Fruit fly (Drosophila melanogaster) whole organism, embryonic: ENCODE data around the gene CG14135.
A peak's percentile ranks its signal among the peaks of the same experiment; 100 is the strongest.

Experiments used
- Antp ChIP-seq: fragments of 200-800 bp; sonication (Bioruptor generic); optimal IDR thresholded peaks from 3 replicates; lab custom pipeline; 2016; ENCODE audit warnings: missing biosample characterization, missing genetic modification characterization
- Bgb ChIP-seq: fragments of 200-800 bp; sonication (Bioruptor generic); IDR thresholded peaks from 2 replicates; pipeline ENCODE4 v1.3.6; 2022; ENCODE audit warnings: missing biosample characterization, missing genetic modification characterization; ENCODE audit not compliant: partially characterized antibody
- C15 ChIP-seq: fragments of 200-800 bp; sonication (Bioruptor generic); IDR thresholded peaks from 3 replicates; pipeline ENCODE4 v1.3.6; 2022; ENCODE audit warnings: missing biosample characterization, missing genetic modification characterization
- CG10543 ChIP-seq: fragments of 200-800 bp; sonication (Bioruptor generic); optimal IDR thresholded peaks from 3 replicates; lab custom pipeline; 2017; ENCODE audit warnings: missing biosample characterization, mild to moderate bottlenecking, missing genetic modification characterization, moderate library complexity
- CG12219 ChIP-seq: fragments of 200-800 bp; sonication (Bioruptor generic); optimal IDR thresholded peaks from 3 replicates; lab custom pipeline; 2018; ENCODE audit warnings: missing biosample characterization, mild to moderate bottlenecking, missing genetic modification characterization
- CG12659 ChIP-seq: fragments of 200-800 bp; sonication (Bioruptor generic); optimal IDR thresholded peaks from 3 replicates; lab custom pipeline; 2017; ENCODE audit warnings: mild to moderate bottlenecking, missing biosample characterization, missing genetic modification reagents, missing genetic modification characterization
- CG14860 ChIP-seq: fragments of 200-800 bp; sonication (Bioruptor generic); IDR thresholded peaks from 3 replicates; pipeline ENCODE4 v1.3.6; 2022; ENCODE audit warnings: missing biosample characterization, missing genetic modification characterization; ENCODE audit not compliant: partially characterized antibody
- CG17612 ChIP-seq: fragments of 200-800 bp; sonication (Bioruptor generic); IDR thresholded peaks from 2 replicates; pipeline ENCODE4 v1.3.6; 2022; ENCODE audit warnings: missing biosample characterization, missing genetic modification characterization
- CG32767 ChIP-seq: fragments of 200-800 bp; sonication (Bioruptor generic); IDR thresholded peaks from 2 replicates; pipeline ENCODE4 v1.3.6; 2022; ENCODE audit warnings: missing biosample characterization, missing genetic modification characterization
- CG6813 ChIP-seq: fragments of 200-800 bp; sonication (Bioruptor generic); optimal IDR thresholded peaks from 2 replicates; lab custom pipeline; 2017; ENCODE audit warnings: missing biosample characterization, missing genetic modification characterization, mild to moderate bottlenecking, moderate library complexity, missing genetic modification reagents
- CG7372 ChIP-seq: fragments of 200-800 bp; sonication (Bioruptor generic); IDR thresholded peaks from 2 replicates; pipeline ENCODE4 v1.3.6; 2022; ENCODE audit warnings: missing biosample characterization, missing genetic modification characterization
- CG7839 ChIP-seq: fragments of 200-800 bp; sonication (Bioruptor generic); optimal IDR thresholded peaks from 3 replicates; lab custom pipeline; 2018; ENCODE audit warnings: missing biosample characterization, mild to moderate bottlenecking, missing genetic modification characterization, moderate library complexity
- CG7928 ChIP-seq: fragments of 200-800 bp; sonication (Bioruptor generic); optimal IDR thresholded peaks from 2 replicates; lab custom pipeline; 2017; ENCODE audit warnings: missing biosample characterization, mild to moderate bottlenecking, missing genetic modification characterization
- CG7963 ChIP-seq: fragments of 200-800 bp; sonication (Bioruptor generic); IDR thresholded peaks from 3 replicates; pipeline ENCODE4 v1.3.6; 2022; ENCODE audit warnings: missing biosample characterization, missing genetic modification characterization; ENCODE audit not compliant: partially characterized antibody
- CG7987 ChIP-seq: fragments of 200-800 bp; sonication (Bioruptor generic); optimal IDR thresholded peaks from 2 replicates; lab custom pipeline; 2018; ENCODE audit warnings: missing biosample characterization, mild to moderate bottlenecking, missing genetic modification characterization, moderate library complexity
- CHES-1-like ChIP-seq: fragments of 200-800 bp; sonication (Bioruptor generic); optimal IDR thresholded peaks from 2 replicates; lab custom pipeline; 2016; ENCODE audit warnings: missing biosample characterization, missing genetic modification characterization
- Chrac-16 ChIP-seq: fragments of 200-800 bp; sonication (Bioruptor generic); optimal IDR thresholded peaks from 3 replicates; lab custom pipeline; 2016; ENCODE audit warnings: missing biosample characterization, missing genetic modification characterization
- CoRest ChIP-seq: fragments of 200-800 bp; sonication (Bioruptor generic); optimal IDR thresholded peaks from 3 replicates; lab custom pipeline; 2018; ENCODE audit warnings: missing biosample characterization, mild to moderate bottlenecking, missing genetic modification characterization, moderate library complexity
- D19A ChIP-seq: fragments of 200-800 bp; optimal IDR thresholded peaks from 3 replicates; lab custom pipeline; 2019; ENCODE audit warnings: missing biosample characterization, mild to moderate bottlenecking, missing genetic modification characterization, moderate library complexity
- Deaf1 ChIP-seq: fragments of 200-800 bp; optimal IDR thresholded peaks from 3 replicates; lab custom pipeline; 2019; ENCODE audit warnings: missing biosample characterization, mild to moderate bottlenecking, missing genetic modification characterization, moderate library complexity
- Dfd ChIP-seq, 2 experiments: fragments of >200 bp; optimal IDR thresholded peaks; 2 replicates each; lab custom pipeline; 2017; ENCODE audit warnings: missing biosample characterization in 2 of 2, missing genetic modification characterization in 2 of 2
- Dp ChIP-seq: fragments of 200-800 bp; sonication (Bioruptor generic); optimal IDR thresholded peaks from 2 replicates; lab custom pipeline; 2018; ENCODE audit warnings: missing biosample characterization, mild to moderate bottlenecking, missing genetic modification characterization, moderate library complexity
- Ets65A ChIP-seq: fragments of 200-800 bp; sonication (Bioruptor generic); peaks from one replicate; lab custom pipeline; 2016; ENCODE audit warnings: missing biosample characterization, missing genetic modification characterization
- H15 ChIP-seq: fragments of 200-800 bp; sonication (Bioruptor generic); IDR thresholded peaks from 3 replicates; pipeline ENCODE4 v1.3.6; 2022; ENCODE audit warnings: missing biosample characterization, missing genetic modification characterization
- HLH4C ChIP-seq: fragments of 200-800 bp; sonication (Bioruptor generic); IDR thresholded peaks from 3 replicates; pipeline ENCODE4 v1.3.6; 2022; ENCODE audit warnings: missing biosample characterization, missing genetic modification characterization; ENCODE audit not compliant: partially characterized antibody
- Hand ChIP-seq: fragments of 200-800 bp; sonication (Bioruptor generic); optimal IDR thresholded peaks from 2 replicates; lab custom pipeline; 2017; ENCODE audit warnings: mild to moderate bottlenecking, missing biosample characterization, missing genetic modification reagents, missing genetic modification characterization
- Hey ChIP-seq: fragments of 200-800 bp; sonication (Bioruptor generic); optimal IDR thresholded peaks from 3 replicates; lab custom pipeline; 2018; ENCODE audit warnings: missing biosample characterization, mild to moderate bottlenecking, missing genetic modification characterization
- HmgZ ChIP-seq: fragments of 200-800 bp; sonication (Bioruptor generic); optimal IDR thresholded peaks from 2 replicates; lab custom pipeline; 2018; ENCODE audit warnings: missing biosample characterization, mild to moderate bottlenecking, missing genetic modification characterization
- Hmr ChIP-seq: fragments of 200-800 bp; sonication (Bioruptor generic); optimal IDR thresholded peaks from 3 replicates; lab custom pipeline; 2017; ENCODE audit warnings: mild to moderate bottlenecking, missing biosample characterization, missing genetic modification reagents, missing genetic modification characterization
- NfI ChIP-seq: fragments of 200-800 bp; sonication (Bioruptor generic); optimal IDR thresholded peaks from 3 replicates; lab custom pipeline; 2018; ENCODE audit warnings: missing biosample characterization, mild to moderate bottlenecking, missing genetic modification characterization, moderate library complexity
- Opbp ChIP-seq: fragments of 200-800 bp; sonication (Bioruptor generic); IDR thresholded peaks from 3 replicates; pipeline ENCODE4 v1.3.6; 2022; ENCODE audit warnings: missing biosample characterization, missing genetic modification characterization; ENCODE audit not compliant: partially characterized antibody
- Pdp1 ChIP-seq, 2 experiments: fragments of 200-800 bp; sonication (Bioruptor generic); optimal IDR thresholded peaks; 3 replicates each; lab custom pipeline; 2016; ENCODE audit warnings: missing biosample characterization in 2 of 2, missing genetic modification characterization in 2 of 2, mild to moderate bottlenecking in 1 of 2, moderate library complexity in 1 of 2
- Scr ChIP-seq: fragments of 200-800 bp; sonication (Bioruptor generic); IDR thresholded peaks from 2 replicates; pipeline ENCODE4 v1.3.6; 2022; ENCODE audit warnings: missing biosample characterization, missing genetic modification characterization; ENCODE audit not compliant: partially characterized antibody
- Taf1 ChIP-seq: fragments of 200-800 bp; sonication (Bioruptor generic); IDR thresholded peaks from 2 replicates; pipeline ENCODE4 v1.3.6; 2022; ENCODE audit warnings: missing biosample characterization, missing genetic modification characterization
- al ChIP-seq: fragments of 200-800 bp; sonication (Bioruptor generic); IDR thresholded peaks from 2 replicates; pipeline ENCODE4 v1.3.6; 2022; ENCODE audit warnings: missing biosample characterization, missing genetic modification characterization
- bab2 ChIP-seq: fragments of 200-800 bp; sonication (Bioruptor generic); optimal IDR thresholded peaks from 2 replicates; lab custom pipeline; 2016; ENCODE audit warnings: missing biosample characterization, missing genetic modification characterization
- dimm ChIP-seq: fragments of 200-800 bp; sonication (Bioruptor generic); IDR thresholded peaks from 2 replicates; pipeline ENCODE4 v1.3.6; 2022; ENCODE audit warnings: missing biosample characterization, missing genetic modification characterization
- ems ChIP-seq: fragments of 200-800 bp; sonication (Bioruptor generic); optimal IDR thresholded peaks from 3 replicates; lab custom pipeline; 2016; ENCODE audit warnings: missing biosample characterization, missing genetic modification characterization
- fd102C ChIP-seq: fragments of 200-800 bp; sonication (Bioruptor generic); optimal IDR thresholded peaks from 2 replicates; lab custom pipeline; 2018; ENCODE audit warnings: missing biosample characterization, mild to moderate bottlenecking, missing genetic modification characterization, moderate library complexity
- grau ChIP-seq: fragments of 200-800 bp; optimal IDR thresholded peaks from 3 replicates; lab custom pipeline; 2019; ENCODE audit warnings: missing biosample characterization, mild to moderate bottlenecking, missing genetic modification characterization, moderate library complexity
- gsb ChIP-seq: fragments of 200-800 bp; sonication (Bioruptor generic); IDR thresholded peaks from 2 replicates; pipeline ENCODE4 v1.3.6; 2022; ENCODE audit warnings: missing biosample characterization, missing genetic modification characterization
- kni ChIP-seq: fragments of 200-800 bp; sonication (Bioruptor generic); optimal IDR thresholded peaks from 3 replicates; lab custom pipeline; 2017; ENCODE audit warnings: mild to moderate bottlenecking, missing biosample characterization, missing genetic modification reagents, missing genetic modification characterization
- lab ChIP-seq: fragments of 200-800 bp; sonication (Bioruptor generic); optimal IDR thresholded peaks from 3 replicates; lab custom pipeline; 2017; ENCODE audit warnings: missing biosample characterization, missing genetic modification characterization, mild to moderate bottlenecking, moderate library complexity, missing genetic modification reagents
- nau ChIP-seq: fragments of 200-800 bp; sonication (Bioruptor generic); optimal IDR thresholded peaks from 3 replicates; lab custom pipeline; 2017; ENCODE audit warnings: missing biosample characterization, mild to moderate bottlenecking, missing genetic modification characterization, missing genetic modification reagents
- ranshi ChIP-seq: fragments of 200-800 bp; sonication (Bioruptor generic); IDR thresholded peaks from 2 replicates; pipeline ENCODE4 v1.3.6; 2022; ENCODE audit warnings: missing biosample characterization, missing genetic modification characterization
- sd ChIP-seq: fragments of 200-800 bp; sonication (Bioruptor generic); optimal IDR thresholded peaks from 3 replicates; lab custom pipeline; 2018; ENCODE audit warnings: missing biosample characterization, mild to moderate bottlenecking, missing genetic modification characterization, moderate library complexity
- sqz ChIP-seq: fragments of 200-800 bp; sonication (Bioruptor generic); optimal IDR thresholded peaks from 3 replicates; lab custom pipeline; 2018; ENCODE audit warnings: missing biosample characterization, mild to moderate bottlenecking, missing genetic modification characterization
- unpg ChIP-seq: fragments of 200-800 bp; sonication (Bioruptor generic); optimal IDR thresholded peaks from 3 replicates; lab custom pipeline; 2018; ENCODE audit warnings: missing biosample characterization, mild to moderate bottlenecking, missing genetic modification characterization, moderate library complexity
- zfh2 ChIP-seq: fragments of 200-800 bp; sonication (Bioruptor generic); optimal IDR thresholded peaks from 2 replicates; lab custom pipeline; 2016; ENCODE audit warnings: missing biosample characterization, missing genetic modification characterization

CG14135 gene

dm6 chr3L:11680298-11680697 lies 11.1 kb upstream of the CG14135 start, which contains the start of gene CG32085 (continued):
- TF ChIP-seq CG6813: peak; percentile 50
- no peak for TF ChIP-seq HLH4C (GFP tag; lab: Robert Waterston, UW)
- TF ChIP-seq CG12659 (GFP tag; lab: Kevin White, UChicago): peak; percentile 38
- peak; percentile 16 for TF ChIP-seq CG7928 (GFP tag; lab: Kevin White, UChicago)
- peak; percentile 60 for TF ChIP-seq CG10543 (GFP tag; lab: Kevin White, UChicago)
- TF ChIP-seq Ets65A: peak; percentile 92
- peak; percentile 62 for TF ChIP-seq Deaf1
- peak; percentile 40 for TF ChIP-seq Hey
- no peak for TF ChIP-seq sqz
- TF ChIP-seq HmgZ (tag; lab: Kevin White, UChicago): peak; percentile 38
- peak; percentile 72 for TF ChIP-seq ranshi (GFP tag; lab: Robert Waterston, UW)
- peak; percentile 74 for TF ChIP-seq ems
- TF ChIP-seq nau (GFP tag; lab: Kevin White, UChicago): peak; percentile 26
- TF ChIP-seq C15: 0 out of 3 replicates have a peak, but pooled peaks have one; percentile 37
- no peak for TF ChIP-seq dimm (GFP tag; lab: Robert Waterston, UW)
- TF ChIP-seq Hmr: peak; percentile 80
- no peak for TF ChIP-seq CG7963 (GFP tag; lab: Robert Waterston, UW)
- 0 out of 2 replicates have a peak, but pooled peaks have one; percentile 43 for TF ChIP-seq CG17612 (GFP tag; lab: Robert Waterston, UW)
- peak; percentile 50 for TF ChIP-seq CHES-1-like (GFP tag; lab: Kevin White, UChicago)
- peak; percentile 60 for TF ChIP-seq CG7839 (tag; lab: Kevin White, UChicago)
- TF ChIP-seq sd (tag; lab: Kevin White, UChicago): peak; percentile 9
- peak; percentile 30; the same call in 1 of the 2 replicates for TF ChIP-seq Taf1
- peak; percentile 41; the same call in 1 of the 3 replicates for TF ChIP-seq H15
- TF ChIP-seq CG7372: peak; percentile 37; the same call in 1 of the 2 replicates
- TF ChIP-seq gsb (GFP tag; lab: Robert Waterston, UW): 0 out of 2 replicates have a peak, but pooled peaks have one; percentile 49
- no peak for TF ChIP-seq Opbp (GFP tag; lab: Robert Waterston, UW)
- TF ChIP-seq CG32767 (GFP tag; lab: Robert Waterston, UW): 0 out of 2 replicates have a peak, but pooled peaks have one; percentile 20
- TF ChIP-seq zfh2 (GFP tag; lab: Kevin White, UChicago): peak; percentile 71
- peak; percentile 35 for TF ChIP-seq unpg (GFP tag; lab: Kevin White, UChicago)
- no peak for TF ChIP-seq Bgb (GFP tag; lab: Robert Waterston, UW)
- peak; percentile 33 for TF ChIP-seq bab2 (GFP tag; lab: Kevin White, UChicago)
- peak; percentile 13 for TF ChIP-seq CG12219 (GFP tag; lab: Kevin White, UChicago)
- TF ChIP-seq Chrac-16 (GFP tag; lab: Kevin White, UChicago): no peak
- peak; percentile 12 for TF ChIP-seq Dp (GFP tag; lab: Kevin White, UChicago)
- peak; percentile 90 for TF ChIP-seq lab (GFP tag; lab: Kevin White, UChicago)
- TF ChIP-seq D19A (tag; lab: Kevin White, UChicago): peak; percentile 19
- TF ChIP-seq CoRest (tag; lab: Kevin White, UChicago): peak; percentile 21
- no peak for TF ChIP-seq CG14860 (GFP tag; lab: Robert Waterston, UW)
- TF ChIP-seq CG7987 (GFP tag; lab: Kevin White, UChicago): peak; percentile 50
- peak; percentile 62 for TF ChIP-seq Hand (GFP tag; lab: Kevin White, UChicago)
- TF ChIP-seq Pdp1 (GFP tag; optimal IDR thresholded peaks at IDR 0.05; lab: Kevin White, UChicago): peak; percentile 31 to 53
- TF ChIP-seq fd102C (GFP tag; lab: Kevin White, UChicago): no peak
- TF ChIP-seq Dfd (GFP tag; optimal IDR thresholded peaks at IDR 0.05; lab: Kevin White, UChicago): no peak
- peak; percentile 14; the same call in 1 of the 2 replicates for TF ChIP-seq Scr (GFP tag; lab: Robert Waterston, UW)
- peak; percentile 47 for TF ChIP-seq grau (tag; lab: Kevin White, UChicago)
- peak; percentile 0 for TF ChIP-seq kni (GFP tag; lab: Kevin White, UChicago)
- peak; percentile 84 for TF ChIP-seq Antp
- TF ChIP-seq NfI: peak; percentile 45
- peak; percentile 64 for TF ChIP-seq al (GFP tag; lab: Robert Waterston, UW)
